Fruit fly (Drosophila melanogaster): ENCODE data around the gene Pde9.

dm6 chrX:12929817-12930216 lies 32.7 kb upstream of the Pde9 start:
- TF ChIP-seq Dll (optimal IDR thresholded peaks at IDR 0.05), result no peak
- TF ChIP-seq pan (optimal IDR thresholded peaks at IDR 0.05), result no peak
- TF ChIP-seq usp (GFP tag; optimal IDR thresholded peaks at IDR 0.05), result no peak
- TF ChIP-seq psq (optimal IDR thresholded peaks at IDR 0.05), result no peak
- TF ChIP-seq EcR (GFP tag; optimal IDR thresholded peaks at IDR 0.05), result no peak
